Fruit fly (Drosophila melanogaster): ENCODE measurements around the gene Karybeta3.

Gene Karybeta3

DNA sequence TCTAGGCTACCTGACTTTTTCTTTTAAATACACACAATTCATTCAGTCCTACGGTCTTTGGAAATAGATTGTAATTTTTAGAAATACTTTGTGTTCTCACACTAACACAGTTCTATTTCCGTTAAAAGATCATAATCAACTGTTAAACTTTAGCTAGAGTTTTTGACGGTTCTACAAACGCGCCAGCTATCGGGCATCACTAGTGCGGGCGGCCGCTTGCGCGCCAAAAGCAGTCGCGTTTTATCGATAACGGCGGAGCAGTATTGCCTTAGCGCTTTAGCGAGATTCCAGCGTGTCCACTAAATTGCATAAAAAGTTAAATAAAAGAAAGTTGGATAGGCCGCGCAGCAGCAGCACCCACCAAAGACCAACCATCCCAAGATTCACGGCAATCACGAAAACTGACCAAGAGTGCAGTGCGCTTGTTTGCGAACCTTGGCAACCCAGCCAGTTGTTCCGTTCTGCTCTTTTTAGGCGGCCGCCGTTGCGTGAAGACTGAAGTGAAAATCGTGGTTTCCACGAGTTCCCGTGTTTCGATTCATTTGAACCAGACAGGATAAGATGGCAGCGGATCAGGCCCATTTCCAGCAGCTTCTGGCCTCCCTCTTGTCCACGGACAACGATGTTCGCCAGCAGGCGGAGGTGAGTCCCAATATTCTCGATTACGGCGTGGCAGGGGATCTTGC is at the start of gene Karybeta3:
TSS of gene Karybeta3 (plus strand) at position 51 of the 686 bp plus-strand sequence.
- TF ChIP-seq pan (optimal IDR thresholded peaks at IDR 0.05) (no peak), jim (GFP tag; optimal IDR thresholded peaks at IDR 0.05) (no peak), rgr (GFP tag; optimal IDR thresholded peaks at IDR 0.05) (peak; percentile 85), Vsx2 (GFP tag; optimal IDR thresholded peaks at IDR 0.05; ENCODE audit: partially characterized antibody) (no peak), dsf (GFP tag; optimal IDR thresholded peaks at IDR 0.05; ENCODE audit: borderline replicate concordance) (no peak), psq (GFP tag; optimal IDR thresholded peaks at IDR 0.05) (no peak), tai (GFP tag; optimal IDR thresholded peaks at IDR 0.05) (no peak), lola (GFP tag; optimal IDR thresholded peaks at IDR 0.05) (no peak), br (GFP tag; optimal IDR thresholded peaks at IDR 0.05) (peak; percentile 80), CG9705 (GFP tag; optimal IDR thresholded peaks at IDR 0.05) (peak; percentile 65), usp (GFP tag; optimal IDR thresholded peaks at IDR 0.05) (no peak), Hnf4 (GFP tag; optimal IDR thresholded peaks at IDR 0.05) (no peak), Jra (GFP tag; optimal IDR thresholded peaks at IDR 0.05) (no peak), OdsH (GFP tag; optimal IDR thresholded peaks at IDR 0.05) (peak; percentile 79), Rel (GFP tag; optimal IDR thresholded peaks at IDR 0.05) (no peak), Rel (tag; optimal IDR thresholded peaks at IDR 0.05) (peak; percentile 78), Sp1 (GFP tag; optimal IDR thresholded peaks at IDR 0.05) (peak; percentile 76), Dfd (GFP tag; optimal IDR thresholded peaks at IDR 0.05) (no peak), brk (GFP tag; optimal IDR thresholded peaks at IDR 0.05) (no peak), sv (GFP tag; optimal IDR thresholded peaks at IDR 0.05) (peak; percentile 62), CrebA (GFP tag; optimal IDR thresholded peaks at IDR 0.05; ENCODE audit: borderline replicate concordance) (no peak), Hr78 (GFP tag; optimal IDR thresholded peaks at IDR 0.05) (no peak), Abd-B (GFP tag; optimal IDR thresholded peaks at IDR 0.05) (no peak), dmrt93B (GFP tag; optimal IDR thresholded peaks at IDR 0.05) (no peak), woc (GFP tag; optimal IDR thresholded peaks at IDR 0.05) (peak; percentile 65), Hr83 (GFP tag; optimal IDR thresholded peaks at IDR 0.05; ENCODE audit: poor library complexity, severe bottlenecking) (peak; percentile 80), sage (GFP tag; optimal IDR thresholded peaks at IDR 0.05) (no peak), GATAd (GFP tag; optimal IDR thresholded peaks at IDR 0.05) (peak; percentile 62), foxo (GFP tag; optimal IDR thresholded peaks at IDR 0.05) (peak in 1 of 2 experiments; percentile 85), h (GFP tag; optimal IDR thresholded peaks at IDR 0.05) (peak; percentile 82), Mio (GFP tag; optimal IDR thresholded peaks at IDR 0.05) (no peak), CG32264 (GFP tag; optimal IDR thresholded peaks at IDR 0.05) (peak; percentile 39), Dif (GFP tag; optimal IDR thresholded peaks at IDR 0.05; ENCODE audit: partially characterized antibody) (no peak), ey (GFP tag; optimal IDR thresholded peaks at IDR 0.05) (peak; percentile 80), N (GFP tag; optimal IDR thresholded peaks at IDR 0.05) (no peak), Myc (optimal IDR thresholded peaks at IDR 0.05) (peak; percentile 88), dl (GFP tag; optimal IDR thresholded peaks at IDR 0.05; ENCODE audit: insufficient read depth in 1 of 2, partially characterized antibody in 2 of 2) (no peak), HLH106 (tag; optimal IDR thresholded peaks at IDR 0.05) (peak; percentile 74), fru (GFP tag; optimal IDR thresholded peaks at IDR 0.05) (no peak)

dm6 chr3R:4599624-4600023 is 49.4 kb upstream of the Karybeta3 start:
- TF ChIP-seq jim (GFP tag; optimal IDR thresholded peaks at IDR 0.05) = no peak
- TF ChIP-seq Dif (GFP tag; optimal IDR thresholded peaks at IDR 0.05; ENCODE audit: partially characterized antibody) = no peak
- TF ChIP-seq HLH106 (tag; optimal IDR thresholded peaks at IDR 0.05) = no peak
- no peak for TF ChIP-seq psq (GFP tag; optimal IDR thresholded peaks at IDR 0.05)
- TF ChIP-seq sv (GFP tag; optimal IDR thresholded peaks at IDR 0.05) = no peak
- no peak for TF ChIP-seq Rel (GFP tag; optimal IDR thresholded peaks at IDR 0.05)
- no peak for TF ChIP-seq Rel (tag; optimal IDR thresholded peaks at IDR 0.05)
- TF ChIP-seq woc (GFP tag; optimal IDR thresholded peaks at IDR 0.05) = no peak
- TF ChIP-seq Vsx2 (GFP tag; optimal IDR thresholded peaks at IDR 0.05; ENCODE audit: partially characterized antibody) = no peak
- no peak for TF ChIP-seq Abd-B (GFP tag; optimal IDR thresholded peaks at IDR 0.05)
- no peak for TF ChIP-seq N (GFP tag; optimal IDR thresholded peaks at IDR 0.05)

Data from whole organism, wandering third instar larva.